Fruit fly (Drosophila melanogaster) whole organism, larva: ENCODE measurements around the gene CG34248.

ENCODE experiments used
- noc ChIP-seq: fragments of 200-800 bp; sonication (Bioruptor generic); optimal IDR thresholded peaks from 3 replicates; lab custom pipeline; 2019; ENCODE audit warnings: missing biosample characterization, mild to moderate bottlenecking, missing genetic modification characterization, moderate library complexity

The CG34248 gene

dm6 chr3L:16285346-16285911, 14.7 kb upstream of the CG34248 start, which contains the start of gene CG13047:
Gene CG13047 (minus strand): TSS chr3L:16285396.
- TF ChIP-seq noc (tag; lab: Kevin White, UChicago), result no peak

dm6 chr3L:16283821-16284220, 13.1 kb upstream of the CG34248 start, which contains the start of gene CG13048:
Gene CG13048 (minus strand): TSS chr3L:16283921.
- TF ChIP-seq noc (tag; lab: Kevin White, UChicago), result no peak

dm6 chr3L:16281880-16282556, 11.3 kb upstream of the CG34248 start, which contains the start of gene CG13049:
Gene CG13049 (minus strand): TSS chr3L:16281930.
- no peak for TF ChIP-seq noc (tag; lab: Kevin White, UChicago)

dm6 chr3L:16279987-16280454, 9.3 kb upstream of the CG34248 start, which contains the start of gene CG13064:
Gene CG13064 (plus strand): TSS chr3L:16280404.
- TF ChIP-seq noc (tag; lab: Kevin White, UChicago), result no peak

dm6 chr3L:16279171-16279570, 8.5 kb upstream of the CG34248 start, which contains the start of gene CG13050:
Gene CG13050 (minus strand): TSS chr3L:16279271.
- TF ChIP-seq noc (tag; lab: Kevin White, UChicago), result no peak

dm6 chr3L:16277135-16277534, 6.4 kb upstream of the CG34248 start, which contains the start of gene CG13065:
Gene CG13065 (plus strand): TSS chr3L:16277435.
- no peak for TF ChIP-seq noc (tag; lab: Kevin White, UChicago)

dm6 chr3L:16275391-16276017, 4.8 kb upstream of the CG34248 start:
- TF ChIP-seq noc (tag; lab: Kevin White, UChicago), result no peak

dm6 chr3L:16272338-16272959, 1.7 kb upstream of the CG34248 start, which contains the start of gene CG13066:
Gene CG13066 (plus strand): TSS chr3L:16272909.
- TF ChIP-seq noc (tag; lab: Kevin White, UChicago), result no peak

- no peak for TF ChIP-seq noc (tag; lab: Kevin White, UChicago)
These were observed 1.6 kb downstream of the CG34248 start, which contains the start of gene CG13068 for dm6 chr3L:16269092-16269491. Gene CG13068 (plus strand): TSS chr3L:16269392.

- TF ChIP-seq noc (tag; lab: Kevin White, UChicago), result no peak
These were observed 2.5 kb downstream of the CG34248 start, which contains the start of gene CG4950 for dm6 chr3L:16268106-16268733. Gene CG4950 (minus strand): TSS chr3L:16268156.

dm6 chr3L:16265000-16265399, 5.7 kb downstream of the CG34248 start, which contains the start of the genes CG13051 and CG13069:
Gene CG13051 (minus strand): TSS chr3L:16265100.
Gene CG13069 (plus strand): TSS chr3L:16265385.
- no peak for TF ChIP-seq noc (tag; lab: Kevin White, UChicago)

dm6 chr3L:16263043-16263442, 7.7 kb downstream of the CG34248 start, which contains the start of gene CG13070:
Gene CG13070 (plus strand): TSS chr3L:16263343.
- TF ChIP-seq noc (tag; lab: Kevin White, UChicago), result no peak

- TF ChIP-seq noc (tag; lab: Kevin White, UChicago), result no peak
These were observed 8.3 kb downstream of the CG34248 start, which contains the start of gene CG13071 for dm6 chr3L:16262440-16262839. Gene CG13071 (plus strand): TSS chr3L:16262740.

- TF ChIP-seq noc (tag; lab: Kevin White, UChicago), result no peak
These were observed 9.2 kb downstream of the CG34248 start, which contains the start of gene CG34247 for dm6 chr3L:16261505-16261904. Gene CG34247 (minus strand): TSS chr3L:16261605.

- TF ChIP-seq noc (tag; lab: Kevin White, UChicago), result no peak
These were observed 11.2 kb downstream of the CG34248 start, which contains the start of gene CG13053 for dm6 chr3L:16259552-16259951. Gene CG13053 (minus strand): TSS chr3L:16259722.
